Fruit fly (Drosophila melanogaster) whole organism, embryonic: ENCODE data around the gene Gr93a.

Experiments used
- Aef1 ChIP-seq: fragments of 200-800 bp; sonication (Bioruptor generic); IDR thresholded peaks from 3 replicates; pipeline ENCODE4 v1.3.6; 2022; ENCODE audit warnings: missing biosample characterization, missing genetic modification characterization
- CG1024 ChIP-seq: fragments of 200-800 bp; sonication (Bioruptor generic); IDR thresholded peaks from 2 replicates; pipeline ENCODE4 v1.3.6; 2022; ENCODE audit warnings: missing biosample characterization, missing genetic modification characterization
- CG10366 ChIP-seq: fragments of 200-800 bp; sonication (Bioruptor generic); IDR thresholded peaks from 2 replicates; pipeline ENCODE4 v1.3.6; 2022; ENCODE audit warnings: missing biosample characterization, missing genetic modification characterization
- CG11504 ChIP-seq: fragments of 200-800 bp; sonication (Bioruptor generic); optimal IDR thresholded peaks from 3 replicates; lab custom pipeline; 2019; ENCODE audit warnings: missing biosample characterization, mild to moderate bottlenecking, missing genetic modification characterization, moderate library complexity
- CG12942 ChIP-seq: fragments of 200-800 bp; sonication (Bioruptor generic); optimal IDR thresholded peaks from 3 replicates; lab custom pipeline; 2016; ENCODE audit warnings: missing biosample characterization, missing genetic modification characterization
- CG15011 ChIP-seq: fragments of 200-800 bp; sonication (Bioruptor generic); optimal IDR thresholded peaks from 3 replicates; lab custom pipeline; 2018; ENCODE audit warnings: missing biosample characterization, mild to moderate bottlenecking, missing genetic modification characterization
- CG16813 ChIP-seq: fragments of 200-800 bp; sonication (Bioruptor generic); IDR thresholded peaks from 3 replicates; pipeline ENCODE4 v1.3.6; 2022; ENCODE audit warnings: missing biosample characterization, missing genetic modification characterization; ENCODE audit not compliant: partially characterized antibody
- CG17385 ChIP-seq: fragments of 200-800 bp; sonication (Bioruptor generic); optimal IDR thresholded peaks from 3 replicates; lab custom pipeline; 2018; ENCODE audit warnings: missing biosample characterization, mild to moderate bottlenecking, missing genetic modification characterization
- CG18599 ChIP-seq: fragments of 200-800 bp; sonication (Bioruptor generic); optimal IDR thresholded peaks from 3 replicates; lab custom pipeline; 2017; ENCODE audit warnings: missing biosample characterization, missing genetic modification characterization, mild to moderate bottlenecking, moderate library complexity, missing genetic modification reagents
- CG2712 ChIP-seq: fragments of 200-800 bp; optimal IDR thresholded peaks from 3 replicates; lab custom pipeline; 2019; ENCODE audit warnings: missing biosample characterization, mild to moderate bottlenecking, missing genetic modification characterization, moderate library complexity
- CG2889 ChIP-seq: fragments of 200-800 bp; sonication (Bioruptor generic); IDR thresholded peaks from 3 replicates; pipeline ENCODE4 v1.3.6; 2022; ENCODE audit warnings: missing biosample characterization, missing genetic modification characterization
- CG3163 ChIP-seq: fragments of 200-800 bp; sonication (Bioruptor generic); optimal IDR thresholded peaks from 3 replicates; lab custom pipeline; 2016; ENCODE audit warnings: missing biosample characterization, missing genetic modification characterization
- CG32532 ChIP-seq: fragments of 200-800 bp; sonication (Bioruptor generic); IDR thresholded peaks from 2 replicates; pipeline ENCODE4 v1.3.6; 2022; ENCODE audit warnings: missing biosample characterization, missing genetic modification characterization
- CG32767 ChIP-seq: fragments of 200-800 bp; sonication (Bioruptor generic); IDR thresholded peaks from 2 replicates; pipeline ENCODE4 v1.3.6; 2022; ENCODE audit warnings: missing biosample characterization, missing genetic modification characterization
- CG4328 ChIP-seq: fragments of 200-800 bp; sonication (Bioruptor generic); optimal IDR thresholded peaks from 3 replicates; lab custom pipeline; 2017; ENCODE audit warnings: missing biosample characterization, missing genetic modification reagents, missing genetic modification characterization
- CG4424 ChIP-seq: fragments of 200-800 bp; sonication (Bioruptor generic); optimal IDR thresholded peaks from 3 replicates; lab custom pipeline; 2016; ENCODE audit warnings: missing biosample characterization, missing genetic modification characterization
- CG4617 ChIP-seq: fragments of 200-800 bp; sonication (Bioruptor generic); optimal IDR thresholded peaks from 3 replicates; lab custom pipeline; 2016; ENCODE audit warnings: missing biosample characterization, missing genetic modification characterization, borderline replicate concordance
- CG4730 ChIP-seq: fragments of 200-800 bp; sonication (Bioruptor generic); IDR thresholded peaks from 2 replicates; pipeline ENCODE4 v1.3.6; 2022; ENCODE audit warnings: missing biosample characterization, missing genetic modification characterization
- CG6689 ChIP-seq: fragments of 200-800 bp; sonication (Bioruptor generic); IDR thresholded peaks from 2 replicates; pipeline ENCODE4 v1.3.6; 2022; ENCODE audit warnings: missing biosample characterization, missing genetic modification characterization
- CG7839 ChIP-seq: fragments of 200-800 bp; sonication (Bioruptor generic); optimal IDR thresholded peaks from 3 replicates; lab custom pipeline; 2018; ENCODE audit warnings: missing biosample characterization, mild to moderate bottlenecking, missing genetic modification characterization, moderate library complexity
- CG9215 ChIP-seq: fragments of 200-800 bp; sonication (Bioruptor generic); IDR thresholded peaks from 2 replicates; pipeline ENCODE4 v1.3.6; 2022; ENCODE audit warnings: missing biosample characterization, missing genetic modification characterization
- CG9817 ChIP-seq: fragments of 200-800 bp; sonication (Bioruptor generic); optimal IDR thresholded peaks from 2 replicates; lab custom pipeline; 2018; ENCODE audit warnings: missing biosample characterization, mild to moderate bottlenecking, missing genetic modification characterization, moderate library complexity
- CG9932 ChIP-seq: fragments of 200-800 bp; sonication (Bioruptor generic); IDR thresholded peaks from 2 replicates; pipeline ENCODE4 v1.3.6; 2022; ENCODE audit warnings: missing biosample characterization, missing genetic modification characterization
- CTCF ChIP-seq: fragments of 200-800 bp; sonication (Bioruptor generic); optimal IDR thresholded peaks from 2 replicates; lab custom pipeline; 2017; ENCODE audit warnings: missing biosample characterization, mild to moderate bottlenecking, missing genetic modification characterization, moderate library complexity
- D ChIP-seq, 2 experiments: fragments of 200-800 bp in 1 of 2; fragments of >200 bp in 1 of 2; sonication (Bioruptor generic) in 1 of 2; optimal IDR thresholded peaks; 2 replicates in 1 of 2; 3 replicates in 1 of 2; lab custom pipeline; 2017; ENCODE audit warnings: mild to moderate bottlenecking in 1 of 2, missing biosample characterization in 1 of 2, missing genetic modification characterization in 1 of 2, missing genetic modification reagents in 1 of 2
- Dad ChIP-seq: fragments of 200-800 bp; sonication (Bioruptor generic); optimal IDR thresholded peaks from 3 replicates; lab custom pipeline; 2016; ENCODE audit warnings: missing biosample characterization, missing genetic modification characterization
- ERR ChIP-seq: fragments of 200-800 bp; sonication (Bioruptor generic); optimal IDR thresholded peaks from 2 replicates; lab custom pipeline; 2016; ENCODE audit warnings: missing biosample characterization, missing genetic modification characterization
- Gsc ChIP-seq: fragments of 200-800 bp; sonication (Bioruptor generic); IDR thresholded peaks from 2 replicates; pipeline ENCODE4 v1.3.6; 2022; ENCODE audit warnings: missing biosample characterization, missing genetic modification characterization
- Lpt ChIP-seq: fragments of >200 bp; optimal IDR thresholded peaks from 2 replicates; lab custom pipeline; 2018; ENCODE audit warnings: missing biosample characterization, missing genetic modification characterization
- NK7.1 ChIP-seq: fragments of 200-800 bp; sonication (Bioruptor generic); optimal IDR thresholded peaks from 3 replicates; lab custom pipeline; 2016; ENCODE audit warnings: missing biosample characterization, missing genetic modification characterization
- Pdp1 ChIP-seq, 2 experiments: fragments of 200-800 bp; sonication (Bioruptor generic); optimal IDR thresholded peaks; 3 replicates each; lab custom pipeline; 2016; ENCODE audit warnings: missing biosample characterization in 2 of 2, missing genetic modification characterization in 2 of 2, mild to moderate bottlenecking in 1 of 2, moderate library complexity in 1 of 2
- Ptx1 ChIP-seq: fragments of 200-800 bp; sonication (Bioruptor generic); IDR thresholded peaks from 2 replicates; pipeline ENCODE4 v1.3.6; 2022; ENCODE audit warnings: missing biosample characterization, missing genetic modification characterization
- Sry-δ ChIP-seq: fragments of 200-800 bp; sonication (Bioruptor generic); optimal IDR thresholded peaks from 2 replicates; lab custom pipeline; 2016; ENCODE audit warnings: missing biosample characterization, missing genetic modification characterization
- Vsx1 ChIP-seq: fragments of 200-800 bp; sonication (Bioruptor generic); optimal IDR thresholded peaks from 2 replicates; lab custom pipeline; 2017; ENCODE audit warnings: missing biosample characterization, mild to moderate bottlenecking, missing genetic modification characterization, missing genetic modification reagents
- Xbp1 ChIP-seq: fragments of 200-800 bp; sonication (Bioruptor generic); optimal IDR thresholded peaks from 3 replicates; lab custom pipeline; 2016; ENCODE audit warnings: missing biosample characterization, mild to moderate bottlenecking, missing genetic modification characterization
- aop ChIP-seq: fragments of 200-800 bp; sonication (Bioruptor generic); IDR thresholded peaks from 2 replicates; pipeline ENCODE4 v1.3.6; 2022; ENCODE audit warnings: missing biosample characterization, missing genetic modification characterization
- caup ChIP-seq: fragments of 200-800 bp; sonication (Bioruptor generic); optimal IDR thresholded peaks from 3 replicates; lab custom pipeline; 2017; ENCODE audit warnings: missing biosample characterization, mild to moderate bottlenecking, missing genetic modification characterization, moderate library complexity; ENCODE audit not compliant: severe bottlenecking
- disco-r ChIP-seq: fragments of 200-800 bp; sonication (Bioruptor generic); optimal IDR thresholded peaks from 2 replicates; lab custom pipeline; 2016; ENCODE audit warnings: missing biosample characterization, missing genetic modification characterization
- dysf ChIP-seq: fragments of 200-800 bp; sonication (Bioruptor generic); IDR thresholded peaks from 3 replicates; pipeline ENCODE4 v1.3.6; 2022; ENCODE audit warnings: missing biosample characterization, missing genetic modification characterization
- ewg ChIP-seq: fragments of 200-800 bp; sonication (Bioruptor generic); optimal IDR thresholded peaks from 3 replicates; lab custom pipeline; 2017; ENCODE audit warnings: mild to moderate bottlenecking, missing biosample characterization, missing genetic modification reagents, missing genetic modification characterization
- fru ChIP-seq: fragments of >200 bp; optimal IDR thresholded peaks from 2 replicates; lab custom pipeline; 2017
- hkb ChIP-seq, 2 experiments: fragments of 200-800 bp in 1 of 2; fragments of >200 bp in 1 of 2; sonication (Bioruptor generic) in 1 of 2; IDR thresholded peaks in 1 of 2; optimal IDR thresholded peaks in 1 of 2; 2 replicates each; pipeline versions ENCODE4 v1.3.6 to Lab custom; 2017 to 2022; ENCODE audit warnings: missing biosample characterization in 1 of 2, missing genetic modification characterization in 1 of 2
- rib ChIP-seq: fragments of 200-800 bp; sonication (Bioruptor generic); IDR thresholded peaks from 2 replicates; pipeline ENCODE4 v1.3.6; 2022; ENCODE audit warnings: missing biosample characterization, missing genetic modification characterization
- sc ChIP-seq, 3 experiments: fragments of >200 bp in 2 of 3; fragments of 200-800 bp in 1 of 3; sonication (Bioruptor generic) in 1 of 3; optimal IDR thresholded peaks; 2 replicates in 2 of 3; 3 replicates in 1 of 3; lab custom pipeline; 2017; ENCODE audit warnings: mild to moderate bottlenecking in 1 of 3, missing biosample characterization in 1 of 3, missing genetic modification characterization in 1 of 3, missing genetic modification reagents in 1 of 3
- seq ChIP-seq: fragments of 200-800 bp; sonication (Bioruptor generic); IDR thresholded peaks from 2 replicates; pipeline ENCODE4 v1.3.6; 2022; ENCODE audit warnings: missing biosample characterization, missing genetic modification characterization
- tio ChIP-seq: fragments of 200-800 bp; sonication (Bioruptor generic); optimal IDR thresholded peaks from 2 replicates; lab custom pipeline; 2017; ENCODE audit warnings: missing biosample characterization, missing genetic modification characterization, inconsistent platforms
- zen ChIP-seq: fragments of 200-800 bp; sonication (Bioruptor generic); optimal IDR thresholded peaks from 3 replicates; lab custom pipeline; 2018; ENCODE audit warnings: missing biosample characterization, mild to moderate bottlenecking, missing genetic modification characterization, moderate library complexity
- zf30C ChIP-seq: fragments of 200-800 bp; sonication (Bioruptor generic); optimal IDR thresholded peaks from 3 replicates; lab custom pipeline; 2018; ENCODE audit warnings: missing biosample characterization, mild to moderate bottlenecking, missing genetic modification characterization

The Gr93a gene

DNA sequence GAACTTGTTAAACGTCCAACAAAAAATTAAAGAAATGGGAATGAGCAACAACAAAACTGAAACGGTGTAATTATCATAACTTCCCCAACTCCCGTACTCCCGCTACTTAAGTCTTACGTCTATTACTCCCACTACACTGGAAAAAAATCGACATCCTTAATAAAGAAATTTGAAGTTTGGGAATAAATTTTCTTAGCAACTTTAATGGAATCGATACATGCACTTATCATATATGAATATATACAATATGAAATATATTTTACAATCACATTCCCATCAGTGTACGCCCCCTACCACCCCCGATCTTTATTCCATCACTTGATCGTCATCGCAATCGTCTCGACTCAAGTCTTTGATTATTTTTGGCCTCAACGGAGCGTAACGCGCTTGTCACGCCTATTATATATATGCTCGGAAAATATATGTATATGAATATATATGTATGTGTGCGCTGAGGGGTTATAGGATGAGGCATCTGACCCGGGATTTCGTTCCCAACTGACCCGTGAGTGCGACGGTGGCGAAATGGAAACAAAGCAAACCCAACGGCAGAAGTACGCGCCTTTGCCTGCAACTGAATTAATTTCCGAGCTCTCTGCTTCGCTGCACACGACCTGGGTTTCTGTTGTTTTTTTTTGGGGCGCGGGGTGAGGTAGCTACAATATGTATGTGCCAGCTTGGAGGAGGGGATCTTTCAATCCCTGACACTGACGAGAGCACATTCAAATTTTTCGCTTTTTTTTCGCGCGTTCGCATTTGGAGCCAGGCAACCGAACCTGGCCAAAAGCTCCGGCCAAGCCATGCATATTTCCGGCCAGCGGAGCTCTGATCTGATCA, 2.1 kb downstream of the Gr93a start (continued):
- TF ChIP-seq seq (GFP tag; lab: Robert Waterston, UW) (no peak), CG10366 (no peak), CG32532 (GFP tag; lab: Robert Waterston, UW) (no peak; the same call in 1 of the 2 replicates), NK7.1 (GFP tag; lab: Kevin White, UChicago) (no peak), aop (no peak), ewg (GFP tag; lab: Kevin White, UChicago) (no peak), hkb (optimal IDR thresholded peaks at IDR 0.05; lab: Kevin White, UChicago) (no peak), hkb (GFP tag; IDR thresholded peaks at IDR 0.05; lab: Robert Waterston, UW) (no peak), CG6689 (GFP tag; lab: Robert Waterston, UW) (peak; percentile 47; the same call in 1 of the 2 replicates), CG4424 (GFP tag; lab: Kevin White, UChicago) (no peak), Lpt (GFP tag; lab: Kevin White, UChicago) (no peak), CG3163 (GFP tag; lab: Kevin White, UChicago) (no peak), CG4328 (GFP tag; lab: Kevin White, UChicago) (no peak), Ptx1 (GFP tag; lab: Robert Waterston, UW) (0 out of 2 replicates have a peak, but pooled peaks have one; percentile 20), CG15011 (GFP tag; lab: Kevin White, UChicago) (no peak), CG9215 (GFP tag; lab: Robert Waterston, UW) (no peak), CG11504 (tag; lab: Kevin White, UChicago) (peak; percentile 26), ERR (GFP tag; lab: Kevin White, UChicago) (no peak), CG9932 (GFP tag; lab: Robert Waterston, UW) (no peak), CG17385 (GFP tag; lab: Kevin White, UChicago) (peak; percentile 14), D (optimal IDR thresholded peaks at IDR 0.05; lab: Kevin White, UChicago) (no peak), D (GFP tag; optimal IDR thresholded peaks at IDR 0.05; lab: Kevin White, UChicago) (peak; percentile 27), Aef1 (GFP tag; lab: Robert Waterston, UW) (no peak), CG4617 (no peak), CG2712 (tag; lab: Kevin White, UChicago) (peak; percentile 66), CG4730 (no peak; the same call in 1 of the 2 replicates), CG12942 (GFP tag; lab: Kevin White, UChicago) (no peak), Xbp1 (GFP tag; lab: Kevin White, UChicago) (peak; percentile 37), CG2889 (GFP tag; lab: Robert Waterston, UW) (no peak), CG18599 (no peak), zf30C (no peak), tio (GFP tag; lab: Kevin White, UChicago) (no peak), CG7839 (tag; lab: Kevin White, UChicago) (peak; percentile 45), Pdp1 (GFP tag; optimal IDR thresholded peaks at IDR 0.05; lab: Kevin White, UChicago) (peak in 1 of 2 experiments; percentile 14), CTCF (GFP tag; lab: Kevin White, UChicago) (no peak), dysf (GFP tag; lab: Robert Waterston, UW) (0 out of 3 replicates have a peak, but pooled peaks have one; percentile 40), CG1024 (GFP tag; lab: Robert Waterston, UW) (no peak), fru (lab: Kevin White, UChicago) (no peak), disco-r (GFP tag; lab: Kevin White, UChicago) (no peak), sc (optimal IDR thresholded peaks at IDR 0.05; lab: Kevin White, UChicago) (no peak), sc (GFP tag; optimal IDR thresholded peaks at IDR 0.05; lab: Kevin White, UChicago) (peak; percentile 34), CG16813 (GFP tag; lab: Robert Waterston, UW) (no peak), caup (GFP tag; lab: Kevin White, UChicago) (no peak), zen (no peak), Vsx1 (GFP tag; lab: Kevin White, UChicago) (no peak), Dad (no peak), CG9817 (tag; lab: Kevin White, UChicago) (no peak), Sry-δ (GFP tag; lab: Kevin White, UChicago) (no peak), Gsc (GFP tag; lab: Robert Waterston, UW) (no peak), CG32767 (0 out of 2 replicates have a peak, but pooled peaks have one; percentile 13), rib (GFP tag; lab: Robert Waterston, UW) (no peak)
